Fruit fly (Drosophila melanogaster): ENCODE measurements around the gene CG45100.

- TF ChIP-seq CG8478 (optimal IDR thresholded peaks at IDR 0.05) (no peak), CTCF (optimal IDR thresholded peaks at IDR 0.05) (no peak)
These were observed 43.4 kb upstream of the CG45100 start for dm6 chr3R:5517876-5518211.
